Fruit fly (Drosophila melanogaster): ENCODE results near the gene Xport-A.

Xport-A gene

dm6 chr3R:19880431-19880939 is 34.7 kb downstream of the Xport-A start (continued):
- TF ChIP-seq eyg (GFP tag; optimal IDR thresholded peaks at IDR 0.05) = no peak
- peak; percentile 51 for TF ChIP-seq corto (GFP tag; optimal IDR thresholded peaks at IDR 0.05)
- TF ChIP-seq Mad (GFP tag; optimal IDR thresholded peaks at IDR 0.05) = no peak
- peak; percentile 75 for TF ChIP-seq CG15269 (tag; optimal IDR thresholded peaks at IDR 0.05)
- TF ChIP-seq Spps (tag; optimal IDR thresholded peaks at IDR 0.05) = no peak
- no peak for TF ChIP-seq Bteb2 (GFP tag; optimal IDR thresholded peaks at IDR 0.05)
- TF ChIP-seq CG12104 (GFP tag; optimal IDR thresholded peaks at IDR 0.05) = peak; percentile 36
- no peak for TF ChIP-seq Atf-2 (GFP tag; optimal IDR thresholded peaks at IDR 0.05)
- peak; percentile 48 for TF ChIP-seq CG1233 (GFP tag; optimal IDR thresholded peaks at IDR 0.05)
- no peak; the same call in 1 of the 2 replicates for TF ChIP-seq ato (GFP tag; IDR thresholded peaks at IDR 0.05; ENCODE audit: partially characterized antibody)
- peak; percentile 1 for TF ChIP-seq fd96Cb (tag; optimal IDR thresholded peaks at IDR 0.05)
- no peak for TF ChIP-seq CG1647 (GFP tag; optimal IDR thresholded peaks at IDR 0.05)
- TF ChIP-seq Elba2 (GFP tag; optimal IDR thresholded peaks at IDR 0.05) = no peak
- peak; percentile 46 for TF ChIP-seq CG13624 (GFP tag; optimal IDR thresholded peaks at IDR 0.05)
- no peak for TF ChIP-seq otp (GFP tag; IDR thresholded peaks at IDR 0.05)
- no peak for TF ChIP-seq CG6272 (GFP tag; IDR thresholded peaks at IDR 0.05)
- peak; percentile 79 for TF ChIP-seq kah (GFP tag; optimal IDR thresholded peaks at IDR 0.05)
- peak; percentile 12 for TF ChIP-seq CG6683 (GFP tag; optimal IDR thresholded peaks at IDR 0.05)
- no peak for TF ChIP-seq CG17912 (GFP tag; optimal IDR thresholded peaks at IDR 0.05)
- no peak; the same call in 2 of the 3 replicates for TF ChIP-seq zfh1 (GFP tag; IDR thresholded peaks at IDR 0.05)
- TF ChIP-seq zen (tag; optimal IDR thresholded peaks at IDR 0.05) = no peak
- TF ChIP-seq CG4282 (GFP tag; optimal IDR thresholded peaks at IDR 0.05) = no peak
- no peak for TF ChIP-seq CG8765 (GFP tag; IDR thresholded peaks at IDR 0.05)
- TF ChIP-seq maf-S (GFP tag; optimal IDR thresholded peaks at IDR 0.05) = no peak
- TF ChIP-seq CG13775 (GFP tag; optimal IDR thresholded peaks at IDR 0.05) = peak; percentile 21
- TF ChIP-seq Trl (optimal IDR thresholded peaks at IDR 0.05) = no peak
- peak; percentile 49 for TF ChIP-seq Trl (GFP tag; optimal IDR thresholded peaks at IDR 0.05)
- TF ChIP-seq org-1 (GFP tag; optimal IDR thresholded peaks at IDR 0.05) = peak; percentile 11
- TF ChIP-seq fu2 (GFP tag; optimal IDR thresholded peaks at IDR 0.05) = peak; percentile 35
- TF ChIP-seq CG18599 (GFP tag; optimal IDR thresholded peaks at IDR 0.05) = peak; percentile 76
- peak; percentile 53; the same call in 1 of the 3 replicates for TF ChIP-seq dysf (GFP tag; IDR thresholded peaks at IDR 0.05)
- no peak for TF ChIP-seq da (GFP tag; optimal IDR thresholded peaks at IDR 0.05)
- no peak for TF ChIP-seq MTF-1 (GFP tag; optimal IDR thresholded peaks at IDR 0.05; ENCODE audit: borderline replicate concordance)
- TF ChIP-seq NFAT (GFP tag; IDR thresholded peaks at IDR 0.05) = no peak
- TF ChIP-seq Nf-YC (tag; optimal IDR thresholded peaks at IDR 0.05) = peak; percentile 68
- no peak for TF ChIP-seq jigr1 (GFP tag; IDR thresholded peaks at IDR 0.05)
- TF ChIP-seq Asciz (GFP tag; optimal IDR thresholded peaks at IDR 0.05) = peak; percentile 61
- TF ChIP-seq lmd (GFP tag; IDR thresholded peaks at IDR 0.05) = 0 out of 2 replicates have a peak, but pooled peaks have one; percentile 15
- no peak for TF ChIP-seq CG31365 (tag; optimal IDR thresholded peaks at IDR 0.05)
- peak; percentile 52; the same call in 1 of the 3 replicates for TF ChIP-seq CG11695 (GFP tag; IDR thresholded peaks at IDR 0.05)
- TF ChIP-seq pum (GFP tag; optimal IDR thresholded peaks at IDR 0.05) = peak; percentile 24
- peak; percentile 40 for TF ChIP-seq CG8388 (GFP tag; optimal IDR thresholded peaks at IDR 0.05)
- TF ChIP-seq CG5180 (GFP tag; optimal IDR thresholded peaks at IDR 0.05) = peak; percentile 40
- peak; percentile 37 for TF ChIP-seq Camta (GFP tag; optimal IDR thresholded peaks at IDR 0.05)
- no peak; the same call in 1 of the 2 replicates for TF ChIP-seq ttk (GFP tag; IDR thresholded peaks at IDR 0.05)
- TF ChIP-seq lov (optimal IDR thresholded peaks at IDR 0.05) = no peak
- TF ChIP-seq lov (GFP tag; IDR thresholded peaks at IDR 0.05) = 0 out of 3 replicates have a peak, but pooled peaks have one; percentile 55
- TF ChIP-seq grau (tag; optimal IDR thresholded peaks at IDR 0.05) = peak; percentile 96
- TF ChIP-seq Fer3 (tag; optimal IDR thresholded peaks at IDR 0.05) = peak; percentile 53
- no peak for TF ChIP-seq CG6175 (GFP tag; IDR thresholded peaks at IDR 0.05)
- peak; percentile 46 for TF ChIP-seq caup (GFP tag; optimal IDR thresholded peaks at IDR 0.05; ENCODE audit: severe bottlenecking)

Data from whole organism, embryonic.